Fruit fly (Drosophila melanogaster): ENCODE results near the gene CG13288.

dm6 chr3L:5906599-5906998 is 582 bp upstream of the CG13288 start, which contains the start of gene CG10486:
- TF ChIP-seq CG10209 (GFP tag; optimal IDR thresholded peaks at IDR 0.05), result no peak
- no peak for TF ChIP-seq Abd-B (GFP tag; optimal IDR thresholded peaks at IDR 0.05)
- no peak for TF ChIP-seq jigr1 (GFP tag; IDR thresholded peaks at IDR 0.05)
